Fruit fly (Drosophila melanogaster) whole organism, prepupa: ENCODE results near the gene Cog3.
A peak's percentile ranks its signal among the peaks of the same experiment; 100 is the strongest.

ENCODE experiments used
- CG10631 ChIP-seq: fragments of 200-800 bp; sonication (Bioruptor generic); optimal IDR thresholded peaks from 2 replicates; lab custom pipeline; 2016; ENCODE audit warnings: missing biosample characterization, missing genetic modification characterization
- CG11762 ChIP-seq: fragments of 200-800 bp; sonication (Bioruptor generic); optimal IDR thresholded peaks from 3 replicates; lab custom pipeline; 2016; ENCODE audit warnings: missing biosample characterization, missing genetic modification characterization; ENCODE audit not compliant: insufficient read depth
- CG11902 ChIP-seq: fragments of 200-800 bp; sonication (Bioruptor generic); optimal IDR thresholded peaks from 3 replicates; lab custom pipeline; 2016; ENCODE audit warnings: missing biosample characterization, missing genetic modification characterization
- CG15336 ChIP-seq: fragments of 200-800 bp; sonication (Bioruptor generic); IDR thresholded peaks from 2 replicates; pipeline ENCODE4 v1.3.6; 2022; ENCODE audit warnings: missing biosample characterization, missing genetic modification characterization
- CG1621 ChIP-seq: fragments of 200-800 bp; sonication (Bioruptor generic); optimal IDR thresholded peaks from 3 replicates; lab custom pipeline; 2018; ENCODE audit warnings: missing biosample characterization, mild to moderate bottlenecking, missing genetic modification characterization
- CG16779 ChIP-seq: fragments of 200-800 bp; sonication (Bioruptor generic); optimal IDR thresholded peaks from 3 replicates; lab custom pipeline; 2017; ENCODE audit warnings: missing biosample characterization, mild to moderate bottlenecking, missing genetic modification characterization
- CG3032 ChIP-seq: fragments of 200-800 bp; optimal IDR thresholded peaks from 2 replicates; lab custom pipeline; 2019; ENCODE audit warnings: missing biosample characterization, mild to moderate bottlenecking, missing genetic modification characterization, moderate library complexity
- CG31627 ChIP-seq: fragments of 200-800 bp; sonication (Bioruptor generic); optimal IDR thresholded peaks from 3 replicates; lab custom pipeline; 2016; ENCODE audit warnings: missing biosample characterization, missing genetic modification characterization
- CG32006 ChIP-seq: fragments of 200-800 bp; sonication (Bioruptor generic); optimal IDR thresholded peaks from 3 replicates; lab custom pipeline; 2017; ENCODE audit warnings: missing biosample characterization, mild to moderate bottlenecking, missing genetic modification characterization
- CG3919 ChIP-seq: fragments of 200-800 bp; sonication (Bioruptor generic); optimal IDR thresholded peaks from 3 replicates; lab custom pipeline; 2016; ENCODE audit warnings: missing biosample characterization, missing genetic modification characterization
- CG4318 ChIP-seq: fragments of 200-800 bp; sonication (Bioruptor generic); optimal IDR thresholded peaks from 3 replicates; lab custom pipeline; 2017; ENCODE audit warnings: missing biosample characterization, mild to moderate bottlenecking, missing genetic modification characterization
- CG6163 ChIP-seq: fragments of 200-800 bp; sonication (Bioruptor generic); IDR thresholded peaks from 3 replicates; pipeline ENCODE4 v1.3.6; 2022; ENCODE audit warnings: missing biosample characterization, missing genetic modification characterization
- CG6276 ChIP-seq: fragments of 200-800 bp; sonication (Bioruptor generic); optimal IDR thresholded peaks from 2 replicates; lab custom pipeline; 2017; ENCODE audit warnings: missing biosample characterization, mild to moderate bottlenecking, missing genetic modification characterization
- CG6792 ChIP-seq: fragments of 200-800 bp; sonication (Bioruptor generic); optimal IDR thresholded peaks from 3 replicates; lab custom pipeline; 2016; ENCODE audit warnings: missing biosample characterization, missing genetic modification characterization
- CG6808 ChIP-seq: fragments of 200-800 bp; sonication (Bioruptor generic); optimal IDR thresholded peaks from 3 replicates; lab custom pipeline; 2017; ENCODE audit warnings: missing biosample characterization, missing genetic modification characterization, mild to moderate bottlenecking, moderate library complexity, missing genetic modification reagents
- CG8119 ChIP-seq: fragments of 200-800 bp; sonication (Bioruptor generic); IDR thresholded peaks from 3 replicates; pipeline ENCODE4 v1.3.6; 2022; ENCODE audit warnings: missing biosample characterization, missing genetic modification characterization
- CG8319 ChIP-seq: fragments of 200-800 bp; sonication (Bioruptor generic); optimal IDR thresholded peaks from 3 replicates; lab custom pipeline; 2016; ENCODE audit warnings: missing biosample characterization, missing genetic modification characterization
- Eip78C ChIP-seq: fragments of 200-800 bp; sonication (Bioruptor generic); peaks from one replicate; lab custom pipeline; 2016; ENCODE audit warnings: missing biosample characterization, missing genetic modification characterization
- Eip93F ChIP-seq: fragments of 200-800 bp; sonication (Bioruptor generic); optimal IDR thresholded peaks from 2 replicates; lab custom pipeline; 2016; ENCODE audit warnings: missing biosample characterization, mild to moderate bottlenecking, missing genetic modification characterization
- Ets21C ChIP-seq: fragments of 200-800 bp; sonication (Bioruptor generic); optimal IDR thresholded peaks from 3 replicates; lab custom pipeline; 2016; ENCODE audit warnings: missing biosample characterization, missing genetic modification characterization
- Ets96B ChIP-seq: fragments of 200-800 bp; optimal IDR thresholded peaks from 2 replicates; lab custom pipeline; 2019; ENCODE audit warnings: missing biosample characterization, mild to moderate bottlenecking, missing genetic modification characterization, moderate library complexity
- Hr39 ChIP-seq: fragments of 200-800 bp; sonication (Bioruptor generic); optimal IDR thresholded peaks from 2 replicates; lab custom pipeline; 2016; ENCODE audit warnings: missing biosample characterization, missing genetic modification characterization
- Hr4 ChIP-seq: fragments of 200-800 bp; sonication (Bioruptor generic); optimal IDR thresholded peaks from 3 replicates; lab custom pipeline; 2016; ENCODE audit warnings: missing biosample characterization, missing genetic modification characterization
- Lpt ChIP-seq: fragments of 200-800 bp; sonication (Bioruptor generic); optimal IDR thresholded peaks from 3 replicates; lab custom pipeline; 2016; ENCODE audit warnings: missing biosample characterization, missing genetic modification characterization
- OdsH ChIP-seq: fragments of 200-800 bp; sonication (Bioruptor generic); optimal IDR thresholded peaks from 3 replicates; lab custom pipeline; 2016; ENCODE audit warnings: missing biosample characterization, missing genetic modification characterization
- Smox ChIP-seq: fragments of 200-800 bp; sonication (Bioruptor generic); optimal IDR thresholded peaks from 3 replicates; lab custom pipeline; 2016; ENCODE audit warnings: missing biosample characterization, missing genetic modification characterization
- Sox14 ChIP-seq: fragments of 200-800 bp; sonication (Bioruptor generic); optimal IDR thresholded peaks from 3 replicates; lab custom pipeline; 2016; ENCODE audit warnings: missing biosample characterization, missing genetic modification characterization
- achi ChIP-seq: fragments of 200-800 bp; sonication (Bioruptor generic); optimal IDR thresholded peaks from 3 replicates; lab custom pipeline; 2016; ENCODE audit warnings: missing biosample characterization, missing genetic modification characterization
- acj6 ChIP-seq: fragments of 200-800 bp; sonication (Bioruptor generic); optimal IDR thresholded peaks from 3 replicates; lab custom pipeline; 2016; ENCODE audit warnings: missing biosample characterization, missing genetic modification characterization
- cyc ChIP-seq: fragments of 200-800 bp; sonication (Bioruptor generic); optimal IDR thresholded peaks from 3 replicates; lab custom pipeline; 2016; ENCODE audit warnings: missing biosample characterization, missing genetic modification characterization
- dac ChIP-seq: fragments of 200-800 bp; sonication (Bioruptor generic); optimal IDR thresholded peaks from 2 replicates; lab custom pipeline; 2017; ENCODE audit warnings: missing biosample characterization, mild to moderate bottlenecking, missing genetic modification characterization
- dsx ChIP-seq: fragments of 200-800 bp; optimal IDR thresholded peaks from 3 replicates; lab custom pipeline; 2019; ENCODE audit warnings: missing biosample characterization, mild to moderate bottlenecking, missing genetic modification characterization, moderate library complexity; ENCODE audit not compliant: poor library complexity, severe bottlenecking
- eg ChIP-seq: fragments of 200-800 bp; sonication (Bioruptor generic); IDR thresholded peaks from 3 replicates; pipeline ENCODE4 v1.3.6; 2022; ENCODE audit warnings: missing biosample characterization, missing genetic modification characterization
- fd59A ChIP-seq: fragments of 200-800 bp; sonication (Bioruptor generic); optimal IDR thresholded peaks from 2 replicates; lab custom pipeline; 2017; ENCODE audit warnings: missing biosample characterization, mild to moderate bottlenecking, missing genetic modification characterization, missing genetic modification reagents
- fd85E ChIP-seq: fragments of 200-800 bp; sonication (Bioruptor generic); optimal IDR thresholded peaks from 3 replicates; lab custom pipeline; 2016; ENCODE audit warnings: missing biosample characterization, missing genetic modification characterization
- fkh ChIP-seq: fragments of 200-800 bp; sonication (Bioruptor generic); optimal IDR thresholded peaks from 3 replicates; lab custom pipeline; 2017; ENCODE audit warnings: missing biosample characterization, mild to moderate bottlenecking, missing genetic modification characterization, moderate library complexity
- lz ChIP-seq: fragments of 200-800 bp; sonication (Bioruptor generic); optimal IDR thresholded peaks from 3 replicates; lab custom pipeline; 2016; ENCODE audit warnings: missing biosample characterization, missing genetic modification characterization
- net ChIP-seq: fragments of 200-800 bp; sonication (Bioruptor generic); optimal IDR thresholded peaks from 3 replicates; lab custom pipeline; 2016; ENCODE audit warnings: missing biosample characterization, missing genetic modification characterization
- pdm3 ChIP-seq: fragments of 200-800 bp; sonication (Bioruptor generic); optimal IDR thresholded peaks from 3 replicates; lab custom pipeline; 2016; ENCODE audit warnings: missing biosample characterization, missing genetic modification characterization
- salr ChIP-seq, 2 experiments: fragments of 200-800 bp; sonication (Bioruptor generic); optimal IDR thresholded peaks; 3 replicates each; lab custom pipeline; 2016 to 2018; ENCODE audit warnings: missing biosample characterization in 2 of 2, missing genetic modification characterization in 2 of 2, mild to moderate bottlenecking in 1 of 2
- spab ChIP-seq: fragments of 200-800 bp; sonication (Bioruptor generic); optimal IDR thresholded peaks from 2 replicates; lab custom pipeline; 2017; ENCODE audit warnings: missing biosample characterization, mild to moderate bottlenecking, missing genetic modification characterization, missing genetic modification reagents
- ss ChIP-seq, 2 experiments: fragments of 200-800 bp; sonication (Bioruptor generic); optimal IDR thresholded peaks; 2 replicates in 1 of 2; 3 replicates in 1 of 2; lab custom pipeline; 2017 to 2018; ENCODE audit warnings: mild to moderate bottlenecking in 2 of 2, missing biosample characterization in 2 of 2, missing genetic modification characterization in 2 of 2, moderate library complexity in 1 of 2
- topi ChIP-seq: fragments of 200-800 bp; sonication (Bioruptor generic); optimal IDR thresholded peaks from 3 replicates; lab custom pipeline; 2016; ENCODE audit warnings: missing biosample characterization, missing genetic modification characterization

Cog3 gene

dm6 chr2L:3478034-3478880, 21.4 kb upstream of the Cog3 start, which contains the start of gene Thor (continued):
- no peak for TF ChIP-seq acj6 (GFP tag; lab: Kevin White, UChicago)
- TF ChIP-seq OdsH (GFP tag; lab: Kevin White, UChicago): no peak
- no peak for TF ChIP-seq lz (GFP tag; lab: Kevin White, UChicago)
- TF ChIP-seq CG6792 (GFP tag; lab: Kevin White, UChicago): peak; percentile 39
- peak; percentile 45 for TF ChIP-seq net (GFP tag; lab: Kevin White, UChicago)
- no peak for TF ChIP-seq fd59A (GFP tag; lab: Kevin White, UChicago)
- no peak for TF ChIP-seq CG4318
- TF ChIP-seq Hr39 (GFP tag; lab: Kevin White, UChicago): no peak
- peak; percentile 38 for TF ChIP-seq fd85E
- TF ChIP-seq CG6276 (GFP tag; lab: Kevin White, UChicago): peak; percentile 1
- no peak for TF ChIP-seq dac (GFP tag; lab: Kevin White, UChicago)
- TF ChIP-seq Eip93F (GFP tag; lab: Kevin White, UChicago): no peak
- TF ChIP-seq Ets96B (tag; lab: Kevin White, UChicago): no peak
- peak; percentile 79 for TF ChIP-seq Eip78C (GFP tag; lab: Kevin White, UChicago)
- TF ChIP-seq CG3032 (tag; lab: Kevin White, UChicago): no peak
- peak; percentile 47 to 56 for TF ChIP-seq ss (GFP tag; optimal IDR thresholded peaks at IDR 0.05; lab: Kevin White, UChicago)
- peak; percentile 11 for TF ChIP-seq Sox14
- peak; percentile 46 for TF ChIP-seq CG15336 (GFP tag; lab: Robert Waterston, UW)
- TF ChIP-seq CG11762 (GFP tag; lab: Kevin White, UChicago): peak; percentile 40
- TF ChIP-seq spab (GFP tag; lab: Kevin White, UChicago): no peak
- no peak for TF ChIP-seq CG31627 (GFP tag; lab: Kevin White, UChicago)
- TF ChIP-seq topi (GFP tag; lab: Kevin White, UChicago): peak; percentile 43
- no peak for TF ChIP-seq Smox (GFP tag; lab: Kevin White, UChicago)
- peak in 1 of 2 experiments; percentile 8 for TF ChIP-seq salr (GFP tag; optimal IDR thresholded peaks at IDR 0.05; lab: Kevin White, UChicago)
- peak; percentile 24 for TF ChIP-seq CG8319
- TF ChIP-seq dsx (GFP tag; lab: Kevin White, UChicago): peak; percentile 57
- TF ChIP-seq CG6808 (GFP tag; lab: Kevin White, UChicago): peak; percentile 44
- TF ChIP-seq cyc: no peak
- TF ChIP-seq CG6163 (GFP tag; lab: Robert Waterston, UW): peak; percentile 66
- TF ChIP-seq pdm3 (GFP tag; lab: Kevin White, UChicago): no peak
- no peak for TF ChIP-seq Lpt (GFP tag; lab: Kevin White, UChicago)
- no peak for TF ChIP-seq CG11902 (GFP tag; lab: Kevin White, UChicago)
- TF ChIP-seq CG1621 (tag; lab: Kevin White, UChicago): peak; percentile 7
- TF ChIP-seq eg (GFP tag; lab: Robert Waterston, UW): peak; percentile 71; the same call in 2 of the 3 replicates
- TF ChIP-seq, all 60 proteins: peak for 31

- no peak for TF ChIP-seq CG16779 (tag; lab: Kevin White, UChicago)
- TF ChIP-seq Ets21C (GFP tag; lab: Kevin White, UChicago): no peak
- no peak for TF ChIP-seq Eip93F (GFP tag; lab: Kevin White, UChicago)
- TF ChIP-seq topi (GFP tag; lab: Kevin White, UChicago): peak; percentile 4
- peak; percentile 18 for TF ChIP-seq CG3919 (GFP tag; lab: Kevin White, UChicago)
- no peak for TF ChIP-seq CG15336 (GFP tag; lab: Robert Waterston, UW)
- TF ChIP-seq fkh (GFP tag; lab: Kevin White, UChicago): peak; percentile 41
- peak; percentile 25 for TF ChIP-seq Sox14
- TF ChIP-seq Hr4 (GFP tag; lab: Kevin White, UChicago): peak; percentile 61
- TF ChIP-seq pdm3 (GFP tag; lab: Kevin White, UChicago): peak; percentile 14
- TF ChIP-seq OdsH (GFP tag; lab: Kevin White, UChicago): peak; percentile 40
- TF ChIP-seq lz (GFP tag; lab: Kevin White, UChicago): peak; percentile 6
- TF ChIP-seq CG6276 (GFP tag; lab: Kevin White, UChicago): peak; percentile 8
- peak; percentile 29 for TF ChIP-seq CG4318
- TF ChIP-seq CG6163 (GFP tag; lab: Robert Waterston, UW): no peak
- TF ChIP-seq CG32006 (GFP tag; lab: Kevin White, UChicago): peak; percentile 70
- peak; percentile 41; the same call in 1 of the 3 replicates for TF ChIP-seq CG8119
- TF ChIP-seq net (GFP tag; lab: Kevin White, UChicago): peak; percentile 54
- peak; percentile 3 for TF ChIP-seq CG10631 (GFP tag; lab: Kevin White, UChicago)
- TF ChIP-seq achi (GFP tag; lab: Kevin White, UChicago): peak; percentile 1
- TF ChIP-seq Eip78C (GFP tag; lab: Kevin White, UChicago): peak; percentile 84
- no peak for TF ChIP-seq CG1621 (tag; lab: Kevin White, UChicago)
- TF ChIP-seq eg (GFP tag; lab: Robert Waterston, UW): no peak
Measured at dm6 chr2L:3477057-3477755, 20.3 kb upstream of the Cog3 start.
